Fruit fly (Drosophila melanogaster): ENCODE measurements around the gene CG33630.

Gene CG33630

dm6 chr3R:10048035-10048774 lies 14.2 kb upstream of the CG33630 start (continued):
- TF ChIP-seq gcm2 (GFP tag; optimal IDR thresholded peaks at IDR 0.05) (no peak), CG10209 (GFP tag; optimal IDR thresholded peaks at IDR 0.05) (peak; percentile 38), chif (GFP tag; optimal IDR thresholded peaks at IDR 0.05) (peak in 1 of 2 experiments; percentile 1), Adf1 (GFP tag; IDR thresholded peaks at IDR 0.05) (no peak), Max (GFP tag; optimal IDR thresholded peaks at IDR 0.05) (peak; percentile 27), row (GFP tag; IDR thresholded peaks at IDR 0.05) (peak; percentile 67), CG18599 (GFP tag; optimal IDR thresholded peaks at IDR 0.05) (peak; percentile 46), D19A (tag; optimal IDR thresholded peaks at IDR 0.05) (peak; percentile 96), CG9797 (GFP tag; optimal IDR thresholded peaks at IDR 0.05) (no peak), Dip3 (GFP tag; optimal IDR thresholded peaks at IDR 0.05) (no peak), CG15514 (GFP tag; optimal IDR thresholded peaks at IDR 0.05) (no peak), CG8359 (GFP tag; optimal IDR thresholded peaks at IDR 0.05; ENCODE audit: borderline replicate concordance) (no peak), hbn (GFP tag; IDR thresholded peaks at IDR 0.05; ENCODE audit: partially characterized antibody) (no peak), CG17612 (GFP tag; IDR thresholded peaks at IDR 0.05) (no peak), lilli (GFP tag; optimal IDR thresholded peaks at IDR 0.05) (peak; percentile 23), CG34376 (GFP tag; optimal IDR thresholded peaks at IDR 0.05) (peak; percentile 54), Sin3A (optimal IDR thresholded peaks at IDR 0.05) (no peak), lbe (GFP tag; optimal IDR thresholded peaks at IDR 0.05) (peak; percentile 39), CG13296 (GFP tag; optimal IDR thresholded peaks at IDR 0.05) (no peak), Taf1 (GFP tag; IDR thresholded peaks at IDR 0.05) (no peak), onecut (GFP tag; IDR thresholded peaks at IDR 0.05) (peak; percentile 26; the same call in 1 of the 2 replicates), Bgb (GFP tag; IDR thresholded peaks at IDR 0.05; ENCODE audit: partially characterized antibody) (peak; percentile 35; the same call in 1 of the 2 replicates), Hmx (GFP tag; optimal IDR thresholded peaks at IDR 0.05) (no peak), so (GFP tag; IDR thresholded peaks at IDR 0.05) (no peak), Bteb2 (GFP tag; optimal IDR thresholded peaks at IDR 0.05) (no peak), NfI (GFP tag; optimal IDR thresholded peaks at IDR 0.05) (peak; percentile 36), mirr (GFP tag; optimal IDR thresholded peaks at IDR 0.05) (no peak), Antp (GFP tag; optimal IDR thresholded peaks at IDR 0.05) (no peak), Lim3 (GFP tag; IDR thresholded peaks at IDR 0.05) (no peak), tap (tag; optimal IDR thresholded peaks at IDR 0.05) (peak; percentile 2)

dm6 chr3R:10048775-10048841 lies 13.8 kb upstream of the CG33630 start, which contains the start of gene CG12811:
Gene CG12811 (minus strand): TSS chr3R:10048797.
- TF ChIP-seq CG13424 (tag; optimal IDR thresholded peaks at IDR 0.05), result no peak
- no peak for TF ChIP-seq bigmax (GFP tag; optimal IDR thresholded peaks at IDR 0.05)
- peak in 1 of 2 experiments; percentile 43 for TF ChIP-seq Trl (optimal IDR thresholded peaks at IDR 0.05)
- no peak for TF ChIP-seq Trl (GFP tag; optimal IDR thresholded peaks at IDR 0.05)

dm6 chr3R:10048842-10049527 lies 13.4 kb upstream of the CG33630 start, which contains the start of gene ohgt:
Gene ohgt (plus strand): TSS chr3R:10049199.
- TF ChIP-seq BEAF-32 (GFP tag; optimal IDR thresholded peaks at IDR 0.05), result peak; percentile 57
- no peak for TF ChIP-seq Fer3 (tag; optimal IDR thresholded peaks at IDR 0.05)
- TF ChIP-seq caup (GFP tag; optimal IDR thresholded peaks at IDR 0.05; ENCODE audit: severe bottlenecking), result no peak
- no peak for TF ChIP-seq Hmr (GFP tag; optimal IDR thresholded peaks at IDR 0.05)
- peak; percentile 4 for TF ChIP-seq Xbp1 (GFP tag; optimal IDR thresholded peaks at IDR 0.05)
- peak; percentile 50 for TF ChIP-seq CG11504 (tag; optimal IDR thresholded peaks at IDR 0.05)
- peak; percentile 35 for TF ChIP-seq CG4328 (GFP tag; optimal IDR thresholded peaks at IDR 0.05)
- TF ChIP-seq Chrac-16 (GFP tag; optimal IDR thresholded peaks at IDR 0.05), result no peak
- TF ChIP-seq CG7928 (GFP tag; optimal IDR thresholded peaks at IDR 0.05), result no peak
- no peak for TF ChIP-seq CG17802 (tag; optimal IDR thresholded peaks at IDR 0.05)
- peak; percentile 28 for TF ChIP-seq trem (tag; optimal IDR thresholded peaks at IDR 0.05)
- TF ChIP-seq Mes4 (GFP tag; optimal IDR thresholded peaks at IDR 0.05), result no peak
- peak; percentile 27 for TF ChIP-seq Ets65A (GFP tag)
- TF ChIP-seq Hsf (GFP tag; optimal IDR thresholded peaks at IDR 0.05), result peak; percentile 1
- no peak for TF ChIP-seq CG31365 (tag; optimal IDR thresholded peaks at IDR 0.05)
- peak; percentile 20; the same call in 1 of the 2 replicates for TF ChIP-seq MBD-R2 (GFP tag; IDR thresholded peaks at IDR 0.05)

Measured in whole organism, embryonic.